Worm (Caenorhabditis elegans) whole organism, L3 larva: ENCODE measurements around the gene sto-2.

Source experiments
- aly-2 ChIP-seq: fragments of 150-350 bp; optimal IDR thresholded peaks from 2 replicates; lab custom pipeline; 2014; ENCODE audit warnings: missing biosample characterization, missing genetic modification characterization
- ceh-9 ChIP-seq: sonication (generic microtip); optimal IDR thresholded peaks from 2 replicates; lab custom pipeline; 2018; ENCODE audit warnings: missing biosample characterization, missing genetic modification characterization
- egl-27 ChIP-seq: sonication (generic microtip); optimal IDR thresholded peaks from 4 replicates; lab custom pipeline; 2017; ENCODE audit warnings: missing biosample characterization, missing genetic modification reagents, missing genetic modification characterization
- mdl-1 ChIP-seq: fragments of 150-350 bp; optimal IDR thresholded peaks from 2 replicates; lab custom pipeline; 2014; ENCODE audit warnings: missing biosample characterization, missing genetic modification characterization
- nhr-237 ChIP-seq: fragments of 150-350 bp; optimal IDR thresholded peaks from 2 replicates; lab custom pipeline; 2014; ENCODE audit warnings: missing biosample characterization, missing genetic modification characterization
- nhr-76 ChIP-seq: fragments of 150-350 bp; sonication (generic microtip); optimal IDR thresholded peaks from 5 replicates; lab custom pipeline; 2014; ENCODE audit warnings: missing biosample characterization, missing genetic modification characterization
- pha-4 ChIP-seq: fragments of 150-350 bp; optimal IDR thresholded peaks from 2 replicates; lab custom pipeline; 2014; ENCODE audit warnings: missing biosample characterization, missing genetic modification reagents, missing genetic modification characterization
- zag-1 ChIP-seq: fragments of 150-350 bp; optimal IDR thresholded peaks from 2 replicates; lab custom pipeline; 2014; ENCODE audit warnings: missing biosample characterization, missing genetic modification characterization

ce11 chrX:5265356-5265755, 57.8 kb downstream of the sto-2 start:
- TF ChIP-seq nhr-76 (tag; lab: Kevin White, UChicago) (no peak), zag-1 (no peak), ceh-9 (tag; lab: Kevin White, UChicago) (no peak), mdl-1 (tag; lab: Kevin White, UChicago) (no peak), pha-4 (tag; lab: Kevin White, UChicago) (no peak), egl-27 (tag; lab: Kevin White, UChicago) (no peak), aly-2 (tag; lab: Kevin White, UChicago) (no peak), nhr-237 (no peak)
